Fruit fly (Drosophila melanogaster): ENCODE results near the gene CG4174.

dm6 chr3L:18620988-18621734 is 3.4 kb upstream of the CG4174 start:
- TF ChIP-seq CG17802 (tag; optimal IDR thresholded peaks at IDR 0.05), result peak; percentile 14
- no peak for TF ChIP-seq fru (optimal IDR thresholded peaks at IDR 0.05)
- no peak for TF ChIP-seq kah (GFP tag; optimal IDR thresholded peaks at IDR 0.05)
- TF ChIP-seq CG1233 (GFP tag; optimal IDR thresholded peaks at IDR 0.05), result no peak
- no peak for TF ChIP-seq Hey (tag; optimal IDR thresholded peaks at IDR 0.05)
- peak; percentile 60; the same call in 2 of the 3 replicates for TF ChIP-seq ken (GFP tag; IDR thresholded peaks at IDR 0.05)
- peak; percentile 82 for TF ChIP-seq Dll (GFP tag; IDR thresholded peaks at IDR 0.05; ENCODE audit: partially characterized antibody)
- no peak for TF ChIP-seq Six4 (GFP tag; optimal IDR thresholded peaks at IDR 0.05)
- peak; percentile 39 for TF ChIP-seq CoRest (tag; optimal IDR thresholded peaks at IDR 0.05)
- TF ChIP-seq CG12236 (GFP tag; optimal IDR thresholded peaks at IDR 0.05), result no peak
- TF ChIP-seq CG32767 (GFP tag; IDR thresholded peaks at IDR 0.05), result 0 out of 2 replicates have a peak, but pooled peaks have one; percentile 11
- peak; percentile 45 for TF ChIP-seq tx (GFP tag; optimal IDR thresholded peaks at IDR 0.05)

All from whole organism, embryonic.